Worm (Caenorhabditis elegans): Measurements from ENCODE around the gene T09F5.20.
A peak's percentile ranks its signal among the peaks of the same experiment; 100 is the strongest.

Gene T09F5.20

ce11 chrV:15150661-15151060, 3.0 kb upstream of the T09F5.20 start, which contains the start of gene T09F5.2:
Gene T09F5.2, plus strand, starts transcription at chrV:15150961.
- no peak for TF ChIP-seq rnt-1 (tag; optimal IDR thresholded peaks at IDR 0.05)
- TF ChIP-seq nhr-12 (tag; optimal IDR thresholded peaks at IDR 0.05): no peak
- no peak for TF ChIP-seq ces-1 (GFP tag; optimal IDR thresholded peaks at IDR 0.05)
- TF ChIP-seq dpl-1 (GFP tag; optimal IDR thresholded peaks at IDR 0.05): no peak
- no peak for TF ChIP-seq unc-130 (tag; optimal IDR thresholded peaks at IDR 0.05)
- TF ChIP-seq nhr-28 (tag; optimal IDR thresholded peaks at IDR 0.05): no peak

- no peak for TF ChIP-seq nhr-11 (tag; optimal IDR thresholded peaks at IDR 0.05)
- no peak for TF ChIP-seq grh-1 (GFP tag; IDR thresholded peaks at IDR 0.05)
- TF ChIP-seq nhr-84 (tag; optimal IDR thresholded peaks at IDR 0.05): no peak
- no peak for TF ChIP-seq fos-1 (tag; optimal IDR thresholded peaks at IDR 0.05)
- no peak for TF ChIP-seq zag-1 (tag; optimal IDR thresholded peaks at IDR 0.05)
- TF ChIP-seq nhr-71 (tag; optimal IDR thresholded peaks at IDR 0.05): no peak
- TF ChIP-seq unc-130 (tag; optimal IDR thresholded peaks at IDR 0.05): no peak
- TF ChIP-seq lin-14 (GFP tag; optimal IDR thresholded peaks at IDR 0.05): no peak
- TF ChIP-seq swsn-7 (tag; optimal IDR thresholded peaks at IDR 0.05): no peak
- no peak for TF ChIP-seq unc-30 (tag; optimal IDR thresholded peaks at IDR 0.05)
- no peak for TF ChIP-seq sox-4 (tag; optimal IDR thresholded peaks at IDR 0.05)
- no peak for TF ChIP-seq pag-3 (tag; optimal IDR thresholded peaks at IDR 0.05; ENCODE audit: borderline replicate concordance, insufficient read depth)
- no peak for TF ChIP-seq rnt-1 (tag; optimal IDR thresholded peaks at IDR 0.05)
- no peak for TF ChIP-seq elt-2 (tag; optimal IDR thresholded peaks at IDR 0.05)
- TF ChIP-seq efl-3 (GFP tag; optimal IDR thresholded peaks at IDR 0.05): no peak
Observed at ce11 chrV:15150176-15150575, 2.5 kb upstream of the T09F5.20 start.

ce11 chrV:15148800-15149199, 1.1 kb upstream of the T09F5.20 start, which contains the start of gene T09F5.1:
Gene T09F5.1, plus strand, starts transcription at chrV:15149100.
- TF ChIP-seq nhr-84 (tag; optimal IDR thresholded peaks at IDR 0.05) (no peak), nhr-47 (tag; optimal IDR thresholded peaks at IDR 0.05) (no peak), lin-35 (GFP tag; optimal IDR thresholded peaks at IDR 0.05) (no peak), fkh-8 (tag; optimal IDR thresholded peaks at IDR 0.05) (no peak), lir-3 (tag; optimal IDR thresholded peaks at IDR 0.05; ENCODE audit: poor library complexity) (no peak), elt-3 (tag; optimal IDR thresholded peaks at IDR 0.05) (no peak), aly-2 (tag; optimal IDR thresholded peaks at IDR 0.05) (no peak), C04F5.9 (tag; optimal IDR thresholded peaks at IDR 0.05) (no peak), efl-3 (GFP tag; optimal IDR thresholded peaks at IDR 0.05) (no peak), lin-15B (tag; optimal IDR thresholded peaks at IDR 0.05) (no peak), nhr-19 (GFP tag; conservative IDR thresholded peaks at IDR 0.05) (no peak), egl-27 (tag; optimal IDR thresholded peaks at IDR 0.05) (no peak), lin-13 (GFP tag; optimal IDR thresholded peaks at IDR 0.05) (no peak), mab-9 (GFP tag; IDR thresholded peaks at IDR 0.05) (no peak), mdl-1 (tag; optimal IDR thresholded peaks at IDR 0.05) (no peak)

- no peak for TF ChIP-seq sox-4 (tag; optimal IDR thresholded peaks at IDR 0.05)
- no peak for TF ChIP-seq dsc-1 (tag; optimal IDR thresholded peaks at IDR 0.05)
- TF ChIP-seq ztf-11 (tag; optimal IDR thresholded peaks at IDR 0.05): no peak
- no peak for TF ChIP-seq zag-1 (tag; optimal IDR thresholded peaks at IDR 0.05)
- no peak for TF ChIP-seq pag-3 (tag; optimal IDR thresholded peaks at IDR 0.05; ENCODE audit: borderline replicate concordance, insufficient read depth)
- TF ChIP-seq ceh-90 (tag; optimal IDR thresholded peaks at IDR 0.05): no peak
- peak; percentile 38 for TF ChIP-seq F16B12.6 (tag; optimal IDR thresholded peaks at IDR 0.05)
- TF ChIP-seq Y116A8C.19 (tag; optimal IDR thresholded peaks at IDR 0.05; ENCODE audit: borderline replicate concordance): no peak
- TF ChIP-seq hlh-4 (tag; optimal IDR thresholded peaks at IDR 0.05): no peak
- TF ChIP-seq swsn-7 (tag; optimal IDR thresholded peaks at IDR 0.05): peak; percentile 51
- TF ChIP-seq mef-2 (tag; optimal IDR thresholded peaks at IDR 0.05): no peak
- peak; percentile 38 for TF ChIP-seq unc-86 (tag; optimal IDR thresholded peaks at IDR 0.05)
- TF ChIP-seq irx-1 (tag; optimal IDR thresholded peaks at IDR 0.05): peak; percentile 0
- no peak for TF ChIP-seq nhr-11 (tag; optimal IDR thresholded peaks at IDR 0.05)
- TF ChIP-seq tlp-1 (tag; optimal IDR thresholded peaks at IDR 0.05): no peak
- peak; percentile 13 for TF ChIP-seq fkh-8 (tag; optimal IDR thresholded peaks at IDR 0.05)
- no peak for TF ChIP-seq egl-27 (tag; optimal IDR thresholded peaks at IDR 0.05)
- no peak for TF ChIP-seq zip-4 (GFP tag; optimal IDR thresholded peaks at IDR 0.05)
- TF ChIP-seq nhr-77 (tag; optimal IDR thresholded peaks at IDR 0.05): no peak
- TF ChIP-seq ceh-63 (GFP tag; optimal IDR thresholded peaks at IDR 0.05): no peak
- TF ChIP-seq skn-1 (tag; optimal IDR thresholded peaks at IDR 0.05): peak; percentile 70
- no peak for TF ChIP-seq egl-13 (tag; optimal IDR thresholded peaks at IDR 0.05)
- no peak for TF ChIP-seq unc-62 (GFP tag; optimal IDR thresholded peaks at IDR 0.05)
Observed at ce11 chrV:15143798-15144197, 3.9 kb downstream of the T09F5.20 start, which contains the start of gene K08F9.4. Gene K08F9.4, plus strand, starts transcription at chrV:15144019.
